Fruit fly (Drosophila melanogaster) whole organism, embryonic: Measurements from ENCODE around the gene Mccc1.

ENCODE experiments used
- Atf3 ChIP-seq: fragments of 200-800 bp; sonication (Bioruptor generic); optimal IDR thresholded peaks from 3 replicates; lab custom pipeline; 2016; ENCODE audit warnings: missing biosample characterization, missing genetic modification characterization
- CG10274 ChIP-seq: fragments of 200-800 bp; sonication (Bioruptor generic); optimal IDR thresholded peaks from 3 replicates; lab custom pipeline; 2017; ENCODE audit warnings: missing biosample characterization, mild to moderate bottlenecking, missing genetic modification characterization
- CG11560 ChIP-seq: fragments of 200-800 bp; sonication (Bioruptor generic); IDR thresholded peaks from 3 replicates; pipeline ENCODE4 v1.3.6; 2022; ENCODE audit warnings: missing biosample characterization, missing genetic modification characterization
- CG13296 ChIP-seq: fragments of 200-800 bp; sonication (Bioruptor generic); optimal IDR thresholded peaks from 3 replicates; lab custom pipeline; 2018; ENCODE audit warnings: missing biosample characterization, mild to moderate bottlenecking, missing genetic modification characterization
- CG14014 ChIP-seq: fragments of 200-800 bp; sonication (Bioruptor generic); IDR thresholded peaks from 2 replicates; pipeline ENCODE4 v1.3.6; 2022; ENCODE audit warnings: missing biosample characterization, missing genetic modification characterization
- CG15601 ChIP-seq: fragments of 200-800 bp; sonication (Bioruptor generic); optimal IDR thresholded peaks from 3 replicates; lab custom pipeline; 2019; ENCODE audit warnings: missing biosample characterization, mild to moderate bottlenecking, missing genetic modification characterization, moderate library complexity
- CG17328 ChIP-seq: fragments of 200-800 bp; sonication (Bioruptor generic); IDR thresholded peaks from 2 replicates; pipeline ENCODE4 v1.3.6; 2022; ENCODE audit warnings: missing biosample characterization, missing genetic modification characterization
- CG17385 ChIP-seq: fragments of 200-800 bp; sonication (Bioruptor generic); optimal IDR thresholded peaks from 3 replicates; lab custom pipeline; 2018; ENCODE audit warnings: missing biosample characterization, mild to moderate bottlenecking, missing genetic modification characterization
- CG17802 ChIP-seq: fragments of 200-800 bp; sonication (Bioruptor generic); optimal IDR thresholded peaks from 2 replicates; lab custom pipeline; 2018; ENCODE audit warnings: missing biosample characterization, mild to moderate bottlenecking, missing genetic modification characterization, moderate library complexity
- CG18764 ChIP-seq: fragments of 200-800 bp; sonication (Bioruptor generic); optimal IDR thresholded peaks from 3 replicates; lab custom pipeline; 2016; ENCODE audit warnings: missing biosample characterization, missing genetic modification characterization
- CG2120 ChIP-seq: fragments of 200-800 bp; sonication (Bioruptor generic); optimal IDR thresholded peaks from 3 replicates; lab custom pipeline; 2016; ENCODE audit warnings: missing biosample characterization, missing genetic modification characterization
- CG30020 ChIP-seq: fragments of 200-800 bp; optimal IDR thresholded peaks from 2 replicates; lab custom pipeline; 2019; ENCODE audit warnings: missing biosample characterization, mild to moderate bottlenecking, missing genetic modification characterization, moderate library complexity
- CG3065 ChIP-seq: fragments of 200-800 bp; sonication (Bioruptor generic); optimal IDR thresholded peaks from 2 replicates; lab custom pipeline; 2016; ENCODE audit warnings: missing biosample characterization, missing genetic modification characterization
- CG34224 ChIP-seq: fragments of 200-800 bp; sonication (Bioruptor generic); IDR thresholded peaks from 3 replicates; pipeline ENCODE4 v1.3.6; 2022; ENCODE audit warnings: missing biosample characterization, missing genetic modification characterization; ENCODE audit not compliant: partially characterized antibody
- CG3838 ChIP-seq: fragments of 200-800 bp; sonication (Bioruptor generic); optimal IDR thresholded peaks from 3 replicates; lab custom pipeline; 2016; ENCODE audit warnings: missing biosample characterization, missing genetic modification characterization
- CG4360 ChIP-seq: fragments of 200-800 bp; sonication (Bioruptor generic); IDR thresholded peaks from 2 replicates; pipeline ENCODE4 v1.3.6; 2022; ENCODE audit warnings: missing biosample characterization, missing genetic modification characterization
- CG4854 ChIP-seq: fragments of 200-800 bp; sonication (Bioruptor generic); optimal IDR thresholded peaks from 2 replicates; lab custom pipeline; 2016; ENCODE audit warnings: missing biosample characterization, missing genetic modification characterization, inconsistent platforms
- CG7372 ChIP-seq: fragments of 200-800 bp; sonication (Bioruptor generic); IDR thresholded peaks from 2 replicates; pipeline ENCODE4 v1.3.6; 2022; ENCODE audit warnings: missing biosample characterization, missing genetic modification characterization
- CG8924 ChIP-seq: fragments of 200-800 bp; optimal IDR thresholded peaks from 3 replicates; lab custom pipeline; 2019; ENCODE audit warnings: missing biosample characterization, mild to moderate bottlenecking, missing genetic modification characterization, moderate library complexity
- CkIIα-i1 ChIP-seq: fragments of 200-800 bp; sonication (Bioruptor generic); IDR thresholded peaks from 2 replicates; pipeline ENCODE4 v1.3.6; 2022; ENCODE audit warnings: missing biosample characterization, missing genetic modification characterization
- Dek ChIP-seq: fragments of 200-800 bp; sonication (Bioruptor generic); optimal IDR thresholded peaks from 3 replicates; lab custom pipeline; 2019; ENCODE audit warnings: missing biosample characterization, mild to moderate bottlenecking, missing genetic modification characterization, moderate library complexity
- Dp ChIP-seq: fragments of 200-800 bp; sonication (Bioruptor generic); optimal IDR thresholded peaks from 2 replicates; lab custom pipeline; 2018; ENCODE audit warnings: missing biosample characterization, mild to moderate bottlenecking, missing genetic modification characterization, moderate library complexity
- Fer2 ChIP-seq: fragments of 200-800 bp; sonication (Bioruptor generic); optimal IDR thresholded peaks from 2 replicates; lab custom pipeline; 2018; ENCODE audit warnings: missing biosample characterization, mild to moderate bottlenecking, missing genetic modification characterization, moderate library complexity
- Hmr ChIP-seq: fragments of 200-800 bp; sonication (Bioruptor generic); optimal IDR thresholded peaks from 3 replicates; lab custom pipeline; 2017; ENCODE audit warnings: mild to moderate bottlenecking, missing biosample characterization, missing genetic modification reagents, missing genetic modification characterization
- Hr39 ChIP-seq: fragments of >200 bp; optimal IDR thresholded peaks from 2 replicates; lab custom pipeline; 2017
- Hsf ChIP-seq: fragments of 200-800 bp; sonication (Bioruptor generic); optimal IDR thresholded peaks from 3 replicates; lab custom pipeline; 2016; ENCODE audit warnings: missing biosample characterization, missing genetic modification characterization
- Kr ChIP-seq: fragments of 200-800 bp; sonication (Bioruptor generic); optimal IDR thresholded peaks from 2 replicates; lab custom pipeline; 2017; ENCODE audit warnings: missing biosample characterization, mild to moderate bottlenecking, missing genetic modification characterization
- Mad ChIP-seq: fragments of 200-800 bp; sonication (Bioruptor generic); optimal IDR thresholded peaks from 2 replicates; lab custom pipeline; 2016; ENCODE audit warnings: missing biosample characterization, missing genetic modification characterization
- Trl ChIP-seq, 3 experiments: fragments of >200 bp in 2 of 3; fragments of 200-800 bp in 1 of 3; sonication (Bioruptor generic) in 1 of 3; optimal IDR thresholded peaks; 2 replicates in 1 of 3; 3 replicates in 2 of 3; lab custom pipeline; 2016 to 2017; ENCODE audit warnings: missing biosample characterization in 1 of 3, missing genetic modification characterization in 1 of 3
- Usf ChIP-seq: fragments of 200-800 bp; sonication (Bioruptor generic); optimal IDR thresholded peaks from 2 replicates; lab custom pipeline; 2017; ENCODE audit warnings: missing genotype, missing biosample characterization, missing genetic modification characterization
- ash1 ChIP-seq: fragments of 200-800 bp; sonication (Bioruptor generic); optimal IDR thresholded peaks from 2 replicates; lab custom pipeline; 2018; ENCODE audit warnings: missing biosample characterization, mild to moderate bottlenecking, missing genetic modification characterization
- az2 ChIP-seq: fragments of 200-800 bp; sonication (Bioruptor generic); optimal IDR thresholded peaks from 3 replicates; lab custom pipeline; 2016; ENCODE audit warnings: missing biosample characterization, missing genetic modification characterization
- bab2 ChIP-seq: fragments of 200-800 bp; sonication (Bioruptor generic); optimal IDR thresholded peaks from 2 replicates; lab custom pipeline; 2016; ENCODE audit warnings: missing biosample characterization, missing genetic modification characterization
- croc ChIP-seq: fragments of 200-800 bp; sonication (Bioruptor generic); conservative IDR thresholded peaks from 3 replicates; pipeline ENCODE4 v1.3.6; 2022; ENCODE audit warnings: missing biosample characterization, missing genetic modification characterization
- dpn ChIP-seq, 2 experiments: fragments of 200-800 bp; sonication (Bioruptor generic); optimal IDR thresholded peaks; 3 replicates each; lab custom pipeline; 2016; ENCODE audit warnings: missing biosample characterization in 2 of 2, missing genetic modification characterization in 2 of 2
- exex ChIP-seq: fragments of 200-800 bp; sonication (Bioruptor generic); optimal IDR thresholded peaks from 4 replicates; lab custom pipeline; 2018; ENCODE audit warnings: missing biosample characterization, mild to moderate bottlenecking, missing genetic modification characterization, moderate library complexity
- h ChIP-seq: fragments of >200 bp; optimal IDR thresholded peaks from 2 replicates; lab custom pipeline; 2017
- jigr1 ChIP-seq: fragments of 200-800 bp; sonication (Bioruptor generic); IDR thresholded peaks from 3 replicates; pipeline ENCODE4 v1.3.6; 2022; ENCODE audit warnings: missing biosample characterization, missing genetic modification characterization
- jumu ChIP-seq: fragments of 200-800 bp; sonication (Bioruptor generic); optimal IDR thresholded peaks from 3 replicates; lab custom pipeline; 2016; ENCODE audit warnings: missing biosample characterization, missing genetic modification characterization
- klu ChIP-seq: fragments of 200-800 bp; sonication (Bioruptor generic); IDR thresholded peaks from 2 replicates; pipeline ENCODE4 v1.3.6; 2022; ENCODE audit warnings: missing biosample characterization, missing genetic modification characterization
- lbe ChIP-seq: fragments of 200-800 bp; sonication (Bioruptor generic); optimal IDR thresholded peaks from 2 replicates; lab custom pipeline; 2016; ENCODE audit warnings: missing biosample characterization, mild to moderate bottlenecking, missing genetic modification characterization
- nerfin-1 ChIP-seq: fragments of 200-800 bp; sonication (Bioruptor generic); optimal IDR thresholded peaks from 3 replicates; lab custom pipeline; 2019; ENCODE audit warnings: missing biosample characterization, mild to moderate bottlenecking, missing genetic modification characterization, moderate library complexity
- sd ChIP-seq: fragments of 200-800 bp; sonication (Bioruptor generic); optimal IDR thresholded peaks from 3 replicates; lab custom pipeline; 2018; ENCODE audit warnings: missing biosample characterization, mild to moderate bottlenecking, missing genetic modification characterization, moderate library complexity
- slou ChIP-seq: fragments of 200-800 bp; sonication (Bioruptor generic); optimal IDR thresholded peaks from 3 replicates; lab custom pipeline; 2016; ENCODE audit warnings: missing biosample characterization, missing genetic modification characterization
- sug ChIP-seq: fragments of 200-800 bp; optimal IDR thresholded peaks from 2 replicates; lab custom pipeline; 2019; ENCODE audit warnings: missing biosample characterization, mild to moderate bottlenecking, missing genetic modification characterization, moderate library complexity
- tin ChIP-seq: fragments of 200-800 bp; sonication (Bioruptor generic); optimal IDR thresholded peaks from 3 replicates; lab custom pipeline; 2016; ENCODE audit warnings: missing biosample characterization, missing genetic modification characterization
- tna ChIP-seq: fragments of 200-800 bp; sonication (Bioruptor generic); IDR thresholded peaks from 2 replicates; pipeline ENCODE4 v1.3.6; 2022; ENCODE audit warnings: missing biosample characterization, missing genetic modification characterization; ENCODE audit not compliant: partially characterized antibody
- tx ChIP-seq: fragments of 200-800 bp; sonication (Bioruptor generic); optimal IDR thresholded peaks from 2 replicates; lab custom pipeline; 2016; ENCODE audit warnings: missing biosample characterization, missing genetic modification characterization
- wor ChIP-seq: fragments of 200-800 bp; sonication (Bioruptor generic); IDR thresholded peaks from 2 replicates; pipeline ENCODE4 v1.3.6; 2022; ENCODE audit warnings: missing biosample characterization, missing genetic modification characterization
- yki ChIP-seq: fragments of >200 bp; optimal IDR thresholded peaks from 3 replicates; lab custom pipeline; 2018
- zf30C ChIP-seq: fragments of 200-800 bp; sonication (Bioruptor generic); optimal IDR thresholded peaks from 3 replicates; lab custom pipeline; 2018; ENCODE audit warnings: missing biosample characterization, mild to moderate bottlenecking, missing genetic modification characterization

Gene Mccc1

dm6 chr3R:31771790-31772576, 21.7 kb downstream of the Mccc1 start, which contains the start of the genes betaGlu and sip3 (continued):
- TF ChIP-seq CG15601 (tag; lab: Kevin White, UChicago) (peak; percentile 42), Kr (GFP tag; lab: Kevin White, UChicago) (no peak), Dek (tag; lab: Kevin White, UChicago) (peak; percentile 27), Fer2 (tag; lab: Kevin White, UChicago) (no peak), sug (tag; lab: Kevin White, UChicago) (peak; percentile 20), CG7372 (GFP tag; lab: Robert Waterston, UW) (no peak), lbe (peak; percentile 59), tna (GFP tag; lab: Robert Waterston, UW) (peak; percentile 93), croc (GFP tag; lab: Robert Waterston, UW) (no peak), CG14014 (no peak), CG18764 (GFP tag; lab: Kevin White, UChicago) (peak; percentile 11), exex (tag; lab: Kevin White, UChicago) (no peak), wor (GFP tag; lab: Robert Waterston, UW) (no peak), h (no peak), klu (no peak), CG3838 (GFP tag; lab: Kevin White, UChicago) (no peak), CG8924 (tag; lab: Kevin White, UChicago) (peak; percentile 25), slou (no peak), Atf3 (no peak), jigr1 (GFP tag; lab: Robert Waterston, UW) (peak; percentile 35; the same call in 1 of the 3 replicates), CG17385 (GFP tag; lab: Kevin White, UChicago) (peak; percentile 96), tx (no peak), Trl (optimal IDR thresholded peaks at IDR 0.05; lab: Kevin White, UChicago) (no peak), Trl (GFP tag; optimal IDR thresholded peaks at IDR 0.05; lab: Kevin White, UChicago) (no peak), ash1 (no peak), CG34224 (GFP tag; lab: Robert Waterston, UW) (peak; percentile 89), CG4854 (GFP tag; lab: Kevin White, UChicago) (no peak), Hmr (GFP tag; lab: Kevin White, UChicago) (no peak), Hsf (GFP tag; lab: Kevin White, UChicago) (peak; percentile 13), Hr39 (lab: Kevin White, UChicago) (no peak), jumu (GFP tag; lab: Kevin White, UChicago) (no peak), CG30020 (peak; percentile 47), CG17328 (GFP tag; lab: Robert Waterston, UW) (no peak), zf30C (GFP tag; lab: Kevin White, UChicago) (no peak), CG2120 (GFP tag; lab: Kevin White, UChicago) (peak; percentile 39), az2 (no peak), Dp (GFP tag; lab: Kevin White, UChicago) (peak; percentile 56), CG17802 (tag; lab: Kevin White, UChicago) (no peak), CG3065 (GFP tag; lab: Kevin White, UChicago) (no peak), CG10274 (GFP tag; lab: Kevin White, UChicago) (no peak), dpn (GFP tag; optimal IDR thresholded peaks at IDR 0.05; lab: Kevin White, UChicago) (peak; percentile 2 to 21), tin (no peak), bab2 (GFP tag; lab: Kevin White, UChicago) (no peak), CG13296 (GFP tag; lab: Kevin White, UChicago) (no peak), CkIIα-i1 (GFP tag; lab: Robert Waterston, UW) (no peak), Usf (GFP tag; lab: Kevin White, UChicago) (no peak), Mad (GFP tag; lab: Kevin White, UChicago) (no peak), CG4360 (GFP tag; lab: Robert Waterston, UW) (no peak), CG11560 (tag; lab: Robert Waterston, UW) (no peak), nerfin-1 (tag; lab: Kevin White, UChicago) (no peak), sd (tag; lab: Kevin White, UChicago) (no peak), yki (lab: Kevin White, UChicago) (no peak)
